Worm (Caenorhabditis elegans) whole organism, L4 larva: ENCODE data around the gene F26D11.2.
A peak's percentile ranks its signal among the peaks of the same experiment; 100 is the strongest.

Experiments used
- D1046.2 ChIP-seq: fragments of 200-800 bp; sonication (Bioruptor generic); IDR thresholded peaks from 2 replicates; pipeline ENCODE4 v1.3.6; 2022; ENCODE audit warnings: missing genetic modification characterization, missing compliant biosample characterization
- F26F4.8 ChIP-seq: fragments of 200-800 bp; sonication (Bioruptor generic); conservative IDR thresholded peaks from 2 replicates; pipeline ENCODE4 v1.3.6; 2022; ENCODE audit warnings: missing genetic modification characterization, missing compliant biosample characterization
- F37D6.2 ChIP-seq: sonication (generic microtip); optimal IDR thresholded peaks from 2 replicates; lab custom pipeline; 2016; ENCODE audit warnings: mild to moderate bottlenecking, missing genetic modification characterization, missing compliant biosample characterization
- F44E2.7 ChIP-seq: fragments of 200-800 bp; sonication (Bioruptor generic); IDR thresholded peaks from 2 replicates; pipeline ENCODE4 v2.1.2; 2022; ENCODE audit warnings: missing genetic modification characterization, missing compliant biosample characterization
- F49E8.2 ChIP-seq: sonication (generic microtip); optimal IDR thresholded peaks from 2 replicates; lab custom pipeline; 2016; ENCODE audit warnings: missing compliant biosample characterization, mild to moderate bottlenecking, missing genetic modification characterization, borderline replicate concordance
- Y48G9A.11 ChIP-seq: fragments of 200-800 bp; sonication (Bioruptor generic); IDR thresholded peaks from 2 replicates; pipeline ENCODE4 v1.3.6; 2022; ENCODE audit warnings: missing genetic modification reagents, missing genetic modification characterization, missing compliant biosample characterization
- Y75B8A.6 ChIP-seq: fragments of 200-800 bp; sonication (Bioruptor generic); IDR thresholded peaks from 2 replicates; pipeline ENCODE4 v1.3.6; 2022; ENCODE audit warnings: missing genetic modification reagents, missing genetic modification characterization, missing compliant biosample characterization
- ZK546.5 ChIP-seq, 2 experiments: sonication (generic microtip); optimal IDR thresholded peaks; 2 replicates each; lab custom pipeline; 2017; ENCODE audit warnings: missing biosample characterization in 2 of 2, missing genetic modification characterization in 2 of 2
- aha-1 ChIP-seq: fragments of 150-350 bp; peaks from one replicate; lab custom pipeline; 2014; ENCODE audit warnings: missing biosample characterization, missing genetic modification characterization
- aly-2 ChIP-seq: sonication (generic microtip); optimal IDR thresholded peaks from 2 replicates; lab custom pipeline; 2018; ENCODE audit warnings: missing biosample characterization, missing genetic modification characterization
- ama-1 ChIP-seq: fragments of 150-350 bp; optimal IDR thresholded peaks from 2 replicates; lab custom pipeline; 2014; ENCODE audit warnings: inconsistent platforms, mixed read lengths
- attf-4 ChIP-seq: sonication (generic microtip); optimal IDR thresholded peaks from 3 replicates; lab custom pipeline; 2017; ENCODE audit warnings: missing biosample characterization, missing genetic modification characterization
- ceh-20 ChIP-seq: fragments of 200-800 bp; sonication (Bioruptor generic); IDR thresholded peaks from 2 replicates; pipeline ENCODE4 v1.3.6; 2022; ENCODE audit warnings: missing genetic modification reagents, missing genetic modification characterization, missing compliant biosample characterization
- ces-1 ChIP-seq: fragments of 150-350 bp; sonication (generic microtip); optimal IDR thresholded peaks from 4 replicates; lab custom pipeline; 2014; ENCODE audit warnings: missing biosample characterization, missing genetic modification reagents, missing genetic modification characterization
- cey-2 ChIP-seq: sonication (generic microtip); optimal IDR thresholded peaks from 3 replicates; lab custom pipeline; 2017; ENCODE audit warnings: missing genetic modification characterization, mild to moderate bottlenecking, missing compliant biosample characterization, antibody characterized with exemption, borderline replicate concordance; ENCODE audit not compliant: insufficient read depth
- ctbp-1 ChIP-seq: fragments of 200-800 bp; sonication (Bioruptor generic); IDR thresholded peaks from 2 replicates; pipeline ENCODE4 v1.3.6; 2022; ENCODE audit warnings: missing genetic modification reagents, missing genetic modification characterization, missing compliant biosample characterization
- daf-8 ChIP-seq: fragments of 200-800 bp; sonication (Bioruptor generic); IDR thresholded peaks from 2 replicates; pipeline ENCODE4 v1.3.6; 2022; ENCODE audit warnings: missing genetic modification characterization, missing compliant biosample characterization
- dmd-6 ChIP-seq: fragments of 200-800 bp; sonication (Bioruptor generic); IDR thresholded peaks from 2 replicates; pipeline ENCODE4 v1.3.6; 2022; ENCODE audit warnings: missing genetic modification reagents, missing genetic modification characterization, missing compliant biosample characterization
- dmd-8 ChIP-seq: fragments of 200-800 bp; sonication (Bioruptor generic); IDR thresholded peaks from 2 replicates; pipeline ENCODE4 v1.3.6; 2022; ENCODE audit warnings: missing genetic modification characterization, missing compliant biosample characterization
- dmd-9 ChIP-seq: fragments of 200-800 bp; sonication (Bioruptor generic); IDR thresholded peaks from 2 replicates; pipeline ENCODE4 v1.3.6; 2022; ENCODE audit warnings: missing genetic modification reagents, missing genetic modification characterization, missing compliant biosample characterization
- duxl-1 ChIP-seq: sonication (generic microtip); optimal IDR thresholded peaks from 2 replicates; lab custom pipeline; 2016; ENCODE audit warnings: mild to moderate bottlenecking, missing genetic modification characterization, moderate library complexity, missing compliant biosample characterization; ENCODE audit not compliant: poor library complexity
- dve-1 ChIP-seq: sonication (generic microtip); optimal IDR thresholded peaks from 2 replicates; lab custom pipeline; 2017; ENCODE audit warnings: antibody characterized with exemption, mild to moderate bottlenecking, missing genetic modification characterization, missing compliant biosample characterization; ENCODE audit not compliant: insufficient read depth
- egl-27 ChIP-seq: sonication (generic microtip); optimal IDR thresholded peaks from 3 replicates; lab custom pipeline; 2017; ENCODE audit warnings: missing biosample characterization, missing genetic modification reagents, missing genetic modification characterization
- egl-43 ChIP-seq: fragments of 200-800 bp; sonication (Bioruptor generic); IDR thresholded peaks from 2 replicates; pipeline ENCODE4 v1.3.6; 2022; ENCODE audit warnings: missing genetic modification reagents, missing genetic modification characterization, missing compliant biosample characterization
- fos-1 ChIP-seq: fragments of 150-350 bp; optimal IDR thresholded peaks from 2 replicates; lab custom pipeline; 2014; ENCODE audit warnings: missing biosample characterization, missing genetic modification characterization
- hif-1 ChIP-seq, 2 experiments: sonication (generic microtip); optimal IDR thresholded peaks; 2 replicates each; lab custom pipeline; 2016 to 2017; ENCODE audit warnings: missing compliant biosample characterization in 2 of 2, missing genetic modification characterization in 2 of 2, missing genetic modification reagents in 2 of 2, missing genotype in 2 of 2, mild to moderate bottlenecking in 1 of 2
- hlh-11 ChIP-seq: fragments of 200-800 bp; sonication (Bioruptor generic); optimal IDR thresholded peaks from 2 replicates; lab custom pipeline; 2018; ENCODE audit warnings: mild to moderate bottlenecking, missing genetic modification characterization, missing compliant biosample characterization
- lim-7 ChIP-seq: fragments of 200-800 bp; sonication (Bioruptor generic); IDR thresholded peaks from 2 replicates; pipeline ENCODE4 v1.3.6; 2022; ENCODE audit warnings: missing genetic modification characterization, missing compliant biosample characterization
- lin-1 ChIP-seq: fragments of 200-800 bp; sonication (Bioruptor generic); IDR thresholded peaks from 2 replicates; pipeline ENCODE4 v1.3.6; 2022; ENCODE audit warnings: missing genetic modification reagents, missing genetic modification characterization, missing compliant biosample characterization
- lin-13 ChIP-seq: fragments of 150-350 bp; optimal IDR thresholded peaks from 2 replicates; lab custom pipeline; 2014; ENCODE audit warnings: missing biosample characterization, missing genetic modification reagents, missing genetic modification characterization
- lin-15B ChIP-seq: fragments of 150-350 bp; sonication (generic microtip); optimal IDR thresholded peaks from 3 replicates; lab custom pipeline; 2014; ENCODE audit warnings: missing biosample characterization, missing genetic modification characterization
- lin-39 ChIP-seq: fragments of 150-350 bp; optimal IDR thresholded peaks from 2 replicates; lab custom pipeline; 2014; ENCODE audit warnings: missing biosample characterization, missing genetic modification reagents, missing genetic modification characterization
- madf-5 ChIP-seq, 2 experiments: fragments of 200-800 bp; sonication (Bioruptor generic); IDR thresholded peaks; 2 replicates each; pipeline ENCODE4 v1.3.6; 2022; ENCODE audit warnings: missing compliant biosample characterization in 2 of 2, missing genetic modification characterization in 2 of 2
- mep-1 ChIP-seq: fragments of 150-350 bp; sonication (generic microtip); optimal IDR thresholded peaks from 3 replicates; lab custom pipeline; 2014; ENCODE audit warnings: missing biosample characterization, missing genetic modification characterization
- mes-2 ChIP-seq: sonication (generic microtip); optimal IDR thresholded peaks from 2 replicates; lab custom pipeline; 2016; ENCODE audit warnings: missing genotype, mild to moderate bottlenecking, missing genetic modification characterization, missing compliant biosample characterization; ENCODE audit not compliant: poor library complexity, severe bottlenecking
- mxl-2 ChIP-seq: fragments of 200-800 bp; sonication (Bioruptor generic); conservative IDR thresholded peaks from 2 replicates; pipeline ENCODE4 v1.3.6; 2022; ENCODE audit warnings: missing genetic modification reagents, missing genetic modification characterization, missing compliant biosample characterization
- nhr-237 ChIP-seq: sonication (generic microtip); optimal IDR thresholded peaks from 2 replicates; lab custom pipeline; 2017; ENCODE audit warnings: missing biosample characterization, missing genetic modification characterization
- nhr-28 ChIP-seq: fragments of 150-350 bp; optimal IDR thresholded peaks from 2 replicates; lab custom pipeline; 2014; ENCODE audit warnings: missing biosample characterization, missing genetic modification characterization
- nhr-42 ChIP-seq: fragments of 200-800 bp; sonication (Bioruptor generic); IDR thresholded peaks from 2 replicates; pipeline ENCODE4 v1.3.6; 2022; ENCODE audit warnings: missing genetic modification characterization, missing compliant biosample characterization
- nhr-76 ChIP-seq: fragments of 150-350 bp; optimal IDR thresholded peaks from 2 replicates; lab custom pipeline; 2014; ENCODE audit warnings: missing biosample characterization, missing genetic modification characterization
- nhr-77 ChIP-seq: fragments of 150-350 bp; optimal IDR thresholded peaks from 2 replicates; lab custom pipeline; 2014; ENCODE audit warnings: missing biosample characterization, missing genetic modification characterization
- php-3 ChIP-seq: fragments of 200-800 bp; sonication (Bioruptor generic); IDR thresholded peaks from 2 replicates; pipeline ENCODE4 v1.3.6; 2022; ENCODE audit warnings: missing genetic modification reagents, missing genetic modification characterization, missing compliant biosample characterization
- saeg-2 ChIP-seq: fragments of 200-800 bp; sonication (Bioruptor generic); IDR thresholded peaks from 2 replicates; pipeline ENCODE4 v1.3.6; 2022; ENCODE audit warnings: missing genetic modification reagents, missing genetic modification characterization, missing compliant biosample characterization
- spr-1 ChIP-seq: sonication (generic microtip); optimal IDR thresholded peaks from 2 replicates; lab custom pipeline; 2016; ENCODE audit warnings: mild to moderate bottlenecking, missing genetic modification characterization, missing compliant biosample characterization
- unc-62 ChIP-seq, 3 experiments: fragments of 150-350 bp in 1 of 3; sonication (generic microtip); optimal IDR thresholded peaks in 2 of 3; peaks in 1 of 3; 1 replicate in 1 of 3; 2 replicates in 2 of 3; lab custom pipeline; 2014 to 2017; ENCODE audit warnings: missing biosample characterization in 3 of 3, missing genetic modification characterization in 3 of 3, missing genetic modification reagents in 3 of 3, missing genotype in 1 of 3
- zfp-3 ChIP-seq: fragments of 200-800 bp; sonication (Bioruptor generic); conservative IDR thresholded peaks from 2 replicates; pipeline ENCODE4 v1.3.6; 2022; ENCODE audit warnings: missing genetic modification reagents, missing genetic modification characterization, missing compliant biosample characterization
- zip-2 ChIP-seq: fragments of 150-350 bp; optimal IDR thresholded peaks from 2 replicates; lab custom pipeline; 2014; ENCODE audit warnings: missing biosample characterization, missing genetic modification characterization
- ztf-11 ChIP-seq: fragments of 150-350 bp; optimal IDR thresholded peaks from 2 replicates; lab custom pipeline; 2014; ENCODE audit warnings: missing biosample characterization, missing genetic modification characterization

Gene F26D11.2

DNA sequence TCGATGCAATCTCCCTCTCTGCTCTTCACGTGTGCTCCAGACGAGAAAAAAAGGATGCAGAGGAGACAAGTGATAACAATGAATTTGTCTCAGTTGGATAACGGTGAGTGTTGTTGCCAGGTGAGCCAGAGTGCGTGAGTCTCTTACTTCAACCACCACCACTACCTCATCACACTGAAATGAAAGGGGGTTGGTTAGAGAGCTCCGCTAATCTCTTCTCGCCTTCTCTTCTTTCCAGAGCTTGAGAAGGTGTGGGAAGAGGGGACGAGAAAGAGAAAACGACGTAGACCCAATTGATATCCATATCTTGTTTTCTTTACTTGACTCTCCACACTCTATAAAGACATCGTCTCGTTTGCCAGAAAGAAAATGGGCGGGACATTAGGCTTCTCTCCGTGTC is 12.3 kb downstream of the F26D11.2 start:
- TF ChIP-seq zfp-3 (GFP tag; lab: Robert Waterston, UW) (no peak), unc-62 (GFP tag; optimal IDR thresholded peaks at IDR 0.05 in 1 of 2; lab: Kevin White, UChicago) (peak in 1 of 2 experiments; percentile 86), unc-62 (tag; optimal IDR thresholded peaks at IDR 0.05; lab: Kevin White, UChicago) (no peak), aha-1 (peak; percentile 94)

DNA sequence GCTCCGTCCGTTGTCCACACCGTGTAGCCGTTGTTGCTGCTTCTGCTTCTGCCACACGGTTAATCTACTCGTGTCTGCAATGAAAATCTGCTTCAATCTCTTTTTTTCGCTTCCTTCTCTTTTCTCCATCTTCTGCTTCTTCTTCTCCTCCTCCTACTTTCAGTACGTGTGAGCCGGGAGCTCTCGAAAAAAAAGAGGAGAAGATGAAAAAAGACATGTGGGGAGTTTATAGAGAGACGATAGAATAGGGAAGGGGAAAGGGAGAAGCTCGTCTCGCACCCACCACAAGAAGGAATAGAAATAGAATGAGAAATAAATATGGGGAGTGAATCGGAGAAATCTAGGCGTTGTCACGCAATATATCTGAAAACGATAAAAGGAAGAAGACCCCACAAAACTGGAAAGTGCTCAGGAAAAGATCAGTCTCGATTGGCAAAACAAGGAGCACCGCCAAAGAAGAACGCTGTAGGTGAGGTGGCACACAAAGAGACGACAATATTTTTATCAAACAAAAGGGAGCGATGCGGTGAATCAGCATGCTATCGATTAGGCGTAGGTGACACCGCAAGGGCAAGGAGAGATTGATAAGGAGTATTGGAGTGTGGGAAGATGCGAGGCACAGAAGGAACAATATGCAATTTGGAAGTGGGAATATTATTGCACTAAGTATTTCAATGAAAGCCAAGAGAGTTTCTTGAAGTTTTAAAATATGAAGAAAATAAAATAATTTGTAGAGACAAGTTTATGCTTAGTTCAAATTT is 18.8 kb downstream of the F26D11.2 start, which contains the start of gene let-413:
TSS of gene let-413 (minus strand) at position 76 of the 761 bp plus-strand sequence.
- TF ChIP-seq nhr-77 (tag; lab: Kevin White, UChicago) (no peak), zip-2 (tag; lab: Kevin White, UChicago) (no peak), hif-1 (tag; optimal IDR thresholded peaks at IDR 0.05; lab: Kevin White, UChicago) (no peak), nhr-76 (no peak), duxl-1 (tag; lab: Kevin White, UChicago) (no peak), F49E8.2 (tag; lab: Kevin White, UChicago) (no peak), lin-1 (GFP tag; lab: Robert Waterston, UW) (no peak), madf-5 (GFP tag; IDR thresholded peaks at IDR 0.05; lab: Robert Waterston, UW) (no peak), fos-1 (no peak), egl-27 (tag; lab: Kevin White, UChicago) (no peak), Y48G9A.11 (GFP tag; lab: Robert Waterston, UW) (no peak), mxl-2 (no peak), lin-39 (no peak), dmd-6 (GFP tag; lab: Robert Waterston, UW) (peak; percentile 28; the same call in 1 of the 2 replicates), ZK546.5 (tag; optimal IDR thresholded peaks at IDR 0.05; lab: Kevin White, UChicago) (no peak), saeg-2 (GFP tag; lab: Robert Waterston, UW) (no peak), nhr-42 (no peak), egl-43 (GFP tag; lab: Robert Waterston, UW) (no peak), ama-1 (lab: Kevin White, UChicago) (no peak), daf-8 (GFP tag; lab: Robert Waterston, UW) (no peak), F26F4.8 (GFP tag; lab: Robert Waterston, UW) (no peak), cey-2 (no peak), nhr-28 (tag; lab: Kevin White, UChicago) (peak; percentile 66), ztf-11 (no peak), attf-4 (tag; lab: Kevin White, UChicago) (no peak), mes-2 (tag; lab: Kevin White, UChicago) (peak; percentile 52), dve-1 (peak; percentile 58), php-3 (GFP tag; lab: Robert Waterston, UW) (no peak), dmd-8 (GFP tag; lab: Robert Waterston, UW) (no peak), aly-2 (no peak), F37D6.2 (tag; lab: Kevin White, UChicago) (no peak), lin-13 (GFP tag; lab: Kevin White, UChicago) (no peak), spr-1 (tag; lab: Kevin White, UChicago) (no peak), lin-15B (tag; lab: Kevin White, UChicago) (no peak), ces-1 (GFP tag; lab: Kevin White, UChicago) (no peak), dmd-9 (GFP tag; lab: Robert Waterston, UW) (no peak), Y75B8A.6 (no peak), F44E2.7 (GFP tag; lab: Robert Waterston, UW) (no peak), ctbp-1 (GFP tag; lab: Robert Waterston, UW) (0 out of 2 replicates have a peak, but pooled peaks have one; percentile 10), nhr-237 (no peak), hlh-11 (tag; lab: Kevin White, UChicago) (peak; percentile 44), D1046.2 (GFP tag; lab: Robert Waterston, UW) (no peak), mep-1 (peak; percentile 20), ceh-20 (GFP tag; lab: Robert Waterston, UW) (no peak), lim-7 (no peak)
